Worm (Caenorhabditis elegans): ENCODE measurements around the gene atx-2.

The atx-2 gene

ce11 chrIII:10460427-10461163, 594 bp upstream of the atx-2 start, which contains the start of gene ecps-1:
Gene ecps-1, minus strand, starts transcription at chrIII:10460551.
- TF ChIP-seq fkh-10 (GFP tag; optimal IDR thresholded peaks at IDR 0.05) (peak; percentile 53), nfya-1 (tag; optimal IDR thresholded peaks at IDR 0.05; ENCODE audit: insufficient read depth) (no peak), lsy-12 (tag; optimal IDR thresholded peaks at IDR 0.05) (peak; percentile 81), mml-1 (tag; optimal IDR thresholded peaks at IDR 0.05) (no peak), nhr-76 (tag; optimal IDR thresholded peaks at IDR 0.05) (no peak), elt-3 (tag; optimal IDR thresholded peaks at IDR 0.05) (no peak), tbx-2 (tag; optimal IDR thresholded peaks at IDR 0.05) (no peak), mdl-1 (tag; optimal IDR thresholded peaks at IDR 0.05) (peak; percentile 32), nhr-11 (tag; optimal IDR thresholded peaks at IDR 0.05) (peak; percentile 45), hmg-11 (tag; optimal IDR thresholded peaks at IDR 0.05) (no peak), jun-1 (tag; optimal IDR thresholded peaks at IDR 0.05) (peak; percentile 63), pqm-1 (tag; optimal IDR thresholded peaks at IDR 0.05) (peak; percentile 57), zag-1 (tag; optimal IDR thresholded peaks at IDR 0.05) (peak; percentile 9), ceh-28 (tag; optimal IDR thresholded peaks at IDR 0.05) (peak; percentile 77), lin-39 (tag; optimal IDR thresholded peaks at IDR 0.05) (peak; percentile 32), aly-2 (tag; optimal IDR thresholded peaks at IDR 0.05) (no peak), nhr-77 (tag; optimal IDR thresholded peaks at IDR 0.05) (no peak), nhr-23 (tag; optimal IDR thresholded peaks at IDR 0.05) (peak; percentile 89), snpc-4 (tag; optimal IDR thresholded peaks at IDR 0.05) (peak; percentile 68), elt-2 (tag; optimal IDR thresholded peaks at IDR 0.05) (peak; percentile 51), egl-5 (tag; optimal IDR thresholded peaks at IDR 0.05) (peak; percentile 7), sea-2 (GFP tag; optimal IDR thresholded peaks at IDR 0.05) (no peak), daf-12 (tag; optimal IDR thresholded peaks at IDR 0.05) (no peak), skn-1 (tag; optimal IDR thresholded peaks at IDR 0.05) (peak; percentile 97), unc-62 (GFP tag; optimal IDR thresholded peaks at IDR 0.05) (peak; percentile 12), fos-1 (tag; optimal IDR thresholded peaks at IDR 0.05) (no peak), nhr-43 (tag; optimal IDR thresholded peaks at IDR 0.05; ENCODE audit: poor library complexity, severe bottlenecking) (peak; percentile 89), nhr-237 (tag; optimal IDR thresholded peaks at IDR 0.05) (no peak), R02D3.7 (tag; optimal IDR thresholded peaks at IDR 0.05) (peak; percentile 86), elt-1 (tag; optimal IDR thresholded peaks at IDR 0.05) (peak; percentile 13), lin-15B (tag; optimal IDR thresholded peaks at IDR 0.05) (peak; percentile 93), ceh-82 (tag; optimal IDR thresholded peaks at IDR 0.05) (peak; percentile 62), ceh-9 (tag; optimal IDR thresholded peaks at IDR 0.05) (no peak), fkh-2 (tag; optimal IDR thresholded peaks at IDR 0.05) (no peak), pha-4 (tag; optimal IDR thresholded peaks at IDR 0.05) (peak; percentile 97), nhr-25 (tag; optimal IDR thresholded peaks at IDR 0.05) (peak; percentile 76), egl-27 (tag; optimal IDR thresholded peaks at IDR 0.05) (no peak)

- TF ChIP-seq elt-1 (tag; optimal IDR thresholded peaks at IDR 0.05) (no peak), nhr-23 (tag; optimal IDR thresholded peaks at IDR 0.05) (peak; percentile 55)
These were observed 1.9 kb downstream of the atx-2 start for ce11 chrIII:10462935-10463548.

- no peak for TF ChIP-seq nhr-237 (tag; optimal IDR thresholded peaks at IDR 0.05)
- no peak for TF ChIP-seq snpc-4 (tag; optimal IDR thresholded peaks at IDR 0.05)
- TF ChIP-seq lsy-12 (tag; optimal IDR thresholded peaks at IDR 0.05): no peak
- TF ChIP-seq egl-5 (tag; optimal IDR thresholded peaks at IDR 0.05): no peak
- peak; percentile 44 for TF ChIP-seq skn-1 (tag; optimal IDR thresholded peaks at IDR 0.05)
- no peak for TF ChIP-seq ZK546.5 (tag; optimal IDR thresholded peaks at IDR 0.05)
- peak; percentile 32 for TF ChIP-seq elt-2 (tag; optimal IDR thresholded peaks at IDR 0.05)
- no peak for TF ChIP-seq nhr-12 (tag; optimal IDR thresholded peaks at IDR 0.05)
- TF ChIP-seq eor-1 (tag; optimal IDR thresholded peaks at IDR 0.05): no peak
- TF ChIP-seq zag-1 (tag; optimal IDR thresholded peaks at IDR 0.05): no peak
- peak; percentile 36 for TF ChIP-seq ama-1 (optimal IDR thresholded peaks at IDR 0.05)
- peak; percentile 70 for TF ChIP-seq pha-4 (tag; optimal IDR thresholded peaks at IDR 0.05)
- no peak for TF ChIP-seq unc-62 (GFP tag; optimal IDR thresholded peaks at IDR 0.05)
- no peak for TF ChIP-seq tbx-2 (tag; optimal IDR thresholded peaks at IDR 0.05)
- TF ChIP-seq nhr-43 (tag; optimal IDR thresholded peaks at IDR 0.05; ENCODE audit: poor library complexity, severe bottlenecking): no peak
- no peak for TF ChIP-seq ceh-16 (tag; optimal IDR thresholded peaks at IDR 0.05)
- TF ChIP-seq hmg-11 (tag; optimal IDR thresholded peaks at IDR 0.05): no peak
- no peak for TF ChIP-seq ceh-82 (tag; optimal IDR thresholded peaks at IDR 0.05)
- no peak for TF ChIP-seq mdl-1 (tag; optimal IDR thresholded peaks at IDR 0.05)
- TF ChIP-seq jun-1 (tag; optimal IDR thresholded peaks at IDR 0.05): peak; percentile 18
- TF ChIP-seq fos-1 (tag; optimal IDR thresholded peaks at IDR 0.05): no peak
- TF ChIP-seq fkh-10 (GFP tag; optimal IDR thresholded peaks at IDR 0.05): no peak
- TF ChIP-seq R02D3.7 (tag; optimal IDR thresholded peaks at IDR 0.05): no peak
- peak; percentile 69 for TF ChIP-seq pqm-1 (tag; optimal IDR thresholded peaks at IDR 0.05)
- TF ChIP-seq daf-12 (tag; optimal IDR thresholded peaks at IDR 0.05): no peak
- TF ChIP-seq nhr-28 (tag; optimal IDR thresholded peaks at IDR 0.05): no peak
- TF ChIP-seq nhr-11 (tag; optimal IDR thresholded peaks at IDR 0.05): no peak
- no peak for TF ChIP-seq nhr-67 (tag; optimal IDR thresholded peaks at IDR 0.05)
- no peak for TF ChIP-seq sea-2 (GFP tag; optimal IDR thresholded peaks at IDR 0.05)
- TF ChIP-seq nhr-76 (tag; optimal IDR thresholded peaks at IDR 0.05): no peak
- TF ChIP-seq fkh-2 (tag; optimal IDR thresholded peaks at IDR 0.05): no peak
- peak; percentile 67 for TF ChIP-seq nhr-23 (tag; optimal IDR thresholded peaks at IDR 0.05)
- no peak for TF ChIP-seq ceh-9 (tag; optimal IDR thresholded peaks at IDR 0.05)
These were observed 2.5 kb downstream of the atx-2 start for ce11 chrIII:10463653-10464052.
